Fruit fly (Drosophila melanogaster): ENCODE measurements around the gene Or9a.

dm6 chrX:10454795-10455194 is 4.7 kb downstream of the Or9a start, which contains the start of gene CG32683:
- TF ChIP-seq CG8478 (optimal IDR thresholded peaks at IDR 0.05) = no peak
- no peak for TF ChIP-seq CTCF (optimal IDR thresholded peaks at IDR 0.05)

All from S2 (cell line).